Fruit fly (Drosophila melanogaster) whole organism, wandering third instar larva: ENCODE measurements around the gene Targ1.

ENCODE experiments used
- Abd-B ChIP-seq: fragments of >200 bp; optimal IDR thresholded peaks from 2 replicates; lab custom pipeline; 2017; ENCODE audit warnings: missing biosample characterization, missing genetic modification characterization
- GATAd ChIP-seq: sonication (Bioruptor generic); optimal IDR thresholded peaks from 2 replicates; lab custom pipeline; 2016; ENCODE audit warnings: missing biosample characterization, missing genetic modification characterization
- Hr83 ChIP-seq: fragments of 200-300 bp; sonication (Bioruptor generic); optimal IDR thresholded peaks from 2 replicates; lab custom pipeline; 2016; ENCODE audit warnings: missing biosample characterization, mild to moderate bottlenecking, missing genetic modification characterization, moderate library complexity; ENCODE audit not compliant: poor library complexity, severe bottlenecking
- Myc ChIP-seq: fragments of >200 bp; optimal IDR thresholded peaks from 2 replicates; lab custom pipeline; 2017
- ey ChIP-seq: fragments of 200-800 bp; sonication (Bioruptor generic); optimal IDR thresholded peaks from 2 replicates; lab custom pipeline; 2016; ENCODE audit warnings: missing biosample characterization, missing genetic modification characterization
- jim ChIP-seq: fragments of 175-275, 200-325 bp; sonication (Bioruptor generic); optimal IDR thresholded peaks from 2 replicates; lab custom pipeline; 2016; ENCODE audit warnings: missing biosample characterization, mild to moderate bottlenecking, missing genetic modification characterization
- psq ChIP-seq: fragments of 200-800 bp; sonication (Bioruptor generic); optimal IDR thresholded peaks from 3 replicates; lab custom pipeline; 2017; ENCODE audit warnings: missing biosample characterization, mild to moderate bottlenecking, missing genetic modification characterization, moderate library complexity

DNA sequence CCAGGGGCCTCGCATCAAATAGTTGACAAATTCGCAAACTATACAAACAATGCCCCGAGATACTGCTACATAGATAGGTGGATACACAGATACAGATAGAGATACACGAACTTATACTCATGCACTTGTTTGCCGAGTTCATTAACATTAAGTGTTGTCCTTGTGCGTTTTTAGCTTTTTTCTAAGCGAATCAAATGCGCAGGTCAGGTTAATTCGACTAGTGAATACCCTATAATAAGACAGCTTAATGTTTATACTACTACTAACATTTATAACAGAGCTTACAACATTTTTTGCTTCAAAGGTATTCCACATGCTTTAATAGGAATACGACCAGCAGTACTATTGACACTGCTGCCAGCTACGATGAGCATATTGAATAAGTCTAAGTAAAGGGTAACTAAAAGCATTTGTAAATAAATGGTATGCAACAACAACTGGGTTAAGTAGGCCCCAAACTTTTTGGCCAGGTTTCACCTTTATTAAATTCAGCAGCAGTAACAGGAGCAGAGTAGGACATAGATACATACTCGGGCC is 38.8 kb upstream of the Targ1 start:
- TF ChIP-seq Myc (lab: Kevin White, UChicago): no peak
- no peak for TF ChIP-seq psq (GFP tag; lab: Kevin White, UChicago)
- no peak for TF ChIP-seq ey (GFP tag; lab: Kevin White, UChicago)
- no peak for TF ChIP-seq Hr83 (GFP tag; lab: Kevin White, UChicago)
- no peak for TF ChIP-seq Abd-B (GFP tag; lab: Kevin White, UChicago)
- TF ChIP-seq jim: no peak
- TF ChIP-seq GATAd (GFP tag; lab: Kevin White, UChicago): no peak
